Worm (Caenorhabditis elegans) whole organism, L4 larva: Measurements from ENCODE around the gene spp-21.
A peak's percentile ranks its signal among the peaks of the same experiment; 100 is the strongest.

ENCODE experiments used
- D1046.2 ChIP-seq: fragments of 200-800 bp; sonication (Bioruptor generic); IDR thresholded peaks from 2 replicates; pipeline ENCODE4 v1.3.6; 2022; ENCODE audit warnings: missing genetic modification characterization, missing compliant biosample characterization
- F10B5.3 ChIP-seq: sonication (generic microtip); optimal IDR thresholded peaks from 2 replicates; lab custom pipeline; 2016; ENCODE audit warnings: mild to moderate bottlenecking, missing genetic modification characterization, missing compliant biosample characterization
- F26F4.8 ChIP-seq: fragments of 200-800 bp; sonication (Bioruptor generic); conservative IDR thresholded peaks from 2 replicates; pipeline ENCODE4 v1.3.6; 2022; ENCODE audit warnings: missing genetic modification characterization, missing compliant biosample characterization
- F44E2.7 ChIP-seq: fragments of 200-800 bp; sonication (Bioruptor generic); IDR thresholded peaks from 2 replicates; pipeline ENCODE4 v2.1.2; 2022; ENCODE audit warnings: missing genetic modification characterization, missing compliant biosample characterization
- T20F7.1 ChIP-seq: fragments of 200-800 bp; sonication (Bioruptor generic); optimal IDR thresholded peaks from 2 replicates; lab custom pipeline; 2018; ENCODE audit warnings: mild to moderate bottlenecking, missing genetic modification characterization, missing compliant biosample characterization
- Y105C5A.15 ChIP-seq: fragments of 200-800 bp; sonication (Bioruptor generic); IDR thresholded peaks from 2 replicates; pipeline ENCODE4 v1.3.6; 2022; ENCODE audit warnings: missing genetic modification characterization, missing compliant biosample characterization
- ZK337.2 ChIP-seq: fragments of 200-800 bp; sonication (Bioruptor generic); IDR thresholded peaks from 2 replicates; pipeline ENCODE4 v1.3.6; 2022; ENCODE audit warnings: missing genetic modification reagents, missing genetic modification characterization, missing compliant biosample characterization
- ceh-20 ChIP-seq: fragments of 200-800 bp; sonication (Bioruptor generic); IDR thresholded peaks from 2 replicates; pipeline ENCODE4 v1.3.6; 2022; ENCODE audit warnings: missing genetic modification reagents, missing genetic modification characterization, missing compliant biosample characterization
- ceh-62 ChIP-seq: sonication (generic microtip); optimal IDR thresholded peaks from 2 replicates; lab custom pipeline; 2017; ENCODE audit warnings: missing biosample characterization, missing genetic modification characterization
- ces-1 ChIP-seq: fragments of 150-350 bp; sonication (generic microtip); optimal IDR thresholded peaks from 4 replicates; lab custom pipeline; 2014; ENCODE audit warnings: missing biosample characterization, missing genetic modification reagents, missing genetic modification characterization
- daf-16 ChIP-seq, 3 experiments: sonication (generic microtip); optimal IDR thresholded peaks; 2 replicates each; lab custom pipeline; 2016 to 2017; ENCODE audit warnings: missing genetic modification characterization in 3 of 3, missing genetic modification reagents in 3 of 3, mild to moderate bottlenecking in 2 of 3, missing compliant biosample characterization in 2 of 3, missing biosample characterization in 1 of 3, moderate library complexity in 1 of 3
- daf-19 ChIP-seq: fragments of 200-800 bp; sonication (Bioruptor generic); conservative IDR thresholded peaks from 2 replicates; pipeline ENCODE4 v1.3.6; 2022; ENCODE audit warnings: missing genetic modification characterization, missing compliant biosample characterization
- daf-8 ChIP-seq: fragments of 200-800 bp; sonication (Bioruptor generic); IDR thresholded peaks from 2 replicates; pipeline ENCODE4 v1.3.6; 2022; ENCODE audit warnings: missing genetic modification characterization, missing compliant biosample characterization
- dmd-6 ChIP-seq: fragments of 200-800 bp; sonication (Bioruptor generic); IDR thresholded peaks from 2 replicates; pipeline ENCODE4 v1.3.6; 2022; ENCODE audit warnings: missing genetic modification reagents, missing genetic modification characterization, missing compliant biosample characterization
- dve-1 ChIP-seq: sonication (generic microtip); optimal IDR thresholded peaks from 2 replicates; lab custom pipeline; 2017; ENCODE audit warnings: antibody characterized with exemption, mild to moderate bottlenecking, missing genetic modification characterization, missing compliant biosample characterization; ENCODE audit not compliant: insufficient read depth
- fos-1 ChIP-seq: fragments of 150-350 bp; optimal IDR thresholded peaks from 2 replicates; lab custom pipeline; 2014; ENCODE audit warnings: missing biosample characterization, missing genetic modification characterization
- gei-8 ChIP-seq: fragments of 200-800 bp; sonication (Bioruptor generic); optimal IDR thresholded peaks from 2 replicates; lab custom pipeline; 2018; ENCODE audit warnings: mild to moderate bottlenecking, missing genetic modification characterization, missing compliant biosample characterization
- hlh-11 ChIP-seq: fragments of 200-800 bp; sonication (Bioruptor generic); optimal IDR thresholded peaks from 2 replicates; lab custom pipeline; 2018; ENCODE audit warnings: mild to moderate bottlenecking, missing genetic modification characterization, missing compliant biosample characterization
- hlh-30 ChIP-seq: sonication (generic microtip); optimal IDR thresholded peaks from 2 replicates; lab custom pipeline; 2017; ENCODE audit warnings: antibody characterized with exemption, mild to moderate bottlenecking, missing genetic modification characterization, missing compliant biosample characterization; ENCODE audit not compliant: insufficient read depth
- hmg-1.1 ChIP-seq: fragments of 200-800 bp; sonication (Bioruptor generic); IDR thresholded peaks from 2 replicates; pipeline ENCODE4 v1.3.6; 2022; ENCODE audit warnings: missing genetic modification reagents, missing genetic modification characterization, missing compliant biosample characterization
- jun-1 ChIP-seq: fragments of 150-350 bp; optimal IDR thresholded peaks from 2 replicates; lab custom pipeline; 2014; ENCODE audit warnings: missing biosample characterization, missing genetic modification reagents, missing genetic modification characterization
- lin-39 ChIP-seq: fragments of 150-350 bp; optimal IDR thresholded peaks from 2 replicates; lab custom pipeline; 2014; ENCODE audit warnings: missing biosample characterization, missing genetic modification reagents, missing genetic modification characterization
- lsy-2 ChIP-seq, 2 experiments: fragments of 150-350 bp in 1 of 2; sonication (generic microtip) in 1 of 2; optimal IDR thresholded peaks; 2 replicates each; lab custom pipeline; 2014 to 2017; ENCODE audit warnings: missing biosample characterization in 2 of 2, missing genetic modification characterization in 2 of 2
- madf-5 ChIP-seq, 2 experiments: fragments of 200-800 bp; sonication (Bioruptor generic); IDR thresholded peaks; 2 replicates each; pipeline ENCODE4 v1.3.6; 2022; ENCODE audit warnings: missing compliant biosample characterization in 2 of 2, missing genetic modification characterization in 2 of 2
- mdl-1 ChIP-seq, 2 experiments: fragments of 150-350 bp in 1 of 2; sonication (generic microtip) in 1 of 2; optimal IDR thresholded peaks; 2 replicates each; lab custom pipeline; 2014 to 2017; ENCODE audit warnings: missing biosample characterization in 2 of 2, missing genetic modification characterization in 2 of 2
- mep-1 ChIP-seq: fragments of 150-350 bp; sonication (generic microtip); optimal IDR thresholded peaks from 3 replicates; lab custom pipeline; 2014; ENCODE audit warnings: missing biosample characterization, missing genetic modification characterization
- mes-2 ChIP-seq: sonication (generic microtip); optimal IDR thresholded peaks from 2 replicates; lab custom pipeline; 2016; ENCODE audit warnings: missing genotype, mild to moderate bottlenecking, missing genetic modification characterization, missing compliant biosample characterization; ENCODE audit not compliant: poor library complexity, severe bottlenecking
- mxl-2 ChIP-seq: fragments of 200-800 bp; sonication (Bioruptor generic); conservative IDR thresholded peaks from 2 replicates; pipeline ENCODE4 v1.3.6; 2022; ENCODE audit warnings: missing genetic modification reagents, missing genetic modification characterization, missing compliant biosample characterization
- nhr-10 ChIP-seq: fragments of 150-350 bp; optimal IDR thresholded peaks from 2 replicates; lab custom pipeline; 2014; ENCODE audit warnings: missing biosample characterization, missing genetic modification characterization
- nhr-102 ChIP-seq: sonication (generic microtip); optimal IDR thresholded peaks from 2 replicates; lab custom pipeline; 2016; ENCODE audit warnings: mild to moderate bottlenecking, missing genetic modification characterization, moderate library complexity, missing compliant biosample characterization
- nhr-11 ChIP-seq: fragments of 150-350 bp; optimal IDR thresholded peaks from 2 replicates; lab custom pipeline; 2014; ENCODE audit warnings: missing biosample characterization, missing genetic modification characterization
- nhr-41 ChIP-seq: fragments of 200-800 bp; sonication (Bioruptor generic); IDR thresholded peaks from 2 replicates; pipeline ENCODE4 v1.3.6; 2022; ENCODE audit warnings: missing genetic modification reagents, missing genetic modification characterization, missing compliant biosample characterization
- nhr-6 ChIP-seq: fragments of 150-350 bp; optimal IDR thresholded peaks from 2 replicates; lab custom pipeline; 2014; ENCODE audit warnings: missing biosample characterization, missing genetic modification characterization
- pha-4 ChIP-seq, 2 experiments: fragments of 150-350 bp in 1 of 2; fragments of 200-800 bp in 1 of 2; sonication (Bioruptor generic) in 1 of 2; IDR thresholded peaks in 1 of 2; optimal IDR thresholded peaks in 1 of 2; 2 replicates each; pipeline versions ENCODE4 v1.3.6 to Lab custom; 2014 to 2022; ENCODE audit warnings: missing genetic modification characterization in 2 of 2, missing genetic modification reagents in 2 of 2, missing biosample characterization in 1 of 2, missing compliant biosample characterization in 1 of 2
- rbr-2 ChIP-seq: sonication (generic microtip); optimal IDR thresholded peaks from 2 replicates; lab custom pipeline; 2016; ENCODE audit warnings: missing genotype, missing genetic modification characterization, missing compliant biosample characterization
- saeg-2 ChIP-seq: fragments of 200-800 bp; sonication (Bioruptor generic); IDR thresholded peaks from 2 replicates; pipeline ENCODE4 v1.3.6; 2022; ENCODE audit warnings: missing genetic modification reagents, missing genetic modification characterization, missing compliant biosample characterization
- skn-1 ChIP-seq: fragments of 150-350 bp; optimal IDR thresholded peaks from 2 replicates; lab custom pipeline; 2014; ENCODE audit warnings: missing biosample characterization, missing genetic modification characterization
- snpc-4 ChIP-seq: fragments of 150-350 bp; optimal IDR thresholded peaks from 2 replicates; lab custom pipeline; 2014; ENCODE audit warnings: missing biosample characterization, missing genetic modification characterization
- spr-3 ChIP-seq: fragments of 200-800 bp; sonication (Bioruptor generic); optimal IDR thresholded peaks from 2 replicates; lab custom pipeline; 2018; ENCODE audit warnings: mild to moderate bottlenecking, missing genetic modification characterization, missing compliant biosample characterization
- tag-97 ChIP-seq: fragments of 200-800 bp; sonication (Bioruptor generic); IDR thresholded peaks from 2 replicates; pipeline ENCODE4 v1.3.6; 2022; ENCODE audit warnings: missing genetic modification characterization, missing compliant biosample characterization
- unc-39 ChIP-seq: sonication (generic microtip); optimal IDR thresholded peaks from 2 replicates; lab custom pipeline; 2017; ENCODE audit warnings: missing biosample characterization, missing genetic modification characterization
- unc-62 ChIP-seq, 3 experiments: fragments of 150-350 bp in 1 of 3; sonication (generic microtip); optimal IDR thresholded peaks in 2 of 3; peaks in 1 of 3; 1 replicate in 1 of 3; 2 replicates in 2 of 3; lab custom pipeline; 2014 to 2017; ENCODE audit warnings: missing biosample characterization in 3 of 3, missing genetic modification characterization in 3 of 3, missing genetic modification reagents in 3 of 3, missing genotype in 1 of 3
- vab-7 ChIP-seq: fragments of 200-800 bp; sonication (Bioruptor generic); IDR thresholded peaks from 2 replicates; pipeline ENCODE4 v1.3.6; 2022; ENCODE audit warnings: missing genetic modification reagents, missing genetic modification characterization, missing compliant biosample characterization
- zfp-3 ChIP-seq: fragments of 200-800 bp; sonication (Bioruptor generic); conservative IDR thresholded peaks from 2 replicates; pipeline ENCODE4 v1.3.6; 2022; ENCODE audit warnings: missing genetic modification reagents, missing genetic modification characterization, missing compliant biosample characterization
- ztf-11 ChIP-seq: fragments of 150-350 bp; optimal IDR thresholded peaks from 2 replicates; lab custom pipeline; 2014; ENCODE audit warnings: missing biosample characterization, missing genetic modification characterization
- ztf-7 ChIP-seq: fragments of 150-350 bp; optimal IDR thresholded peaks from 2 replicates; lab custom pipeline; 2014; ENCODE audit warnings: missing biosample characterization, missing genetic modification characterization

Gene spp-21

ce11 chrX:11480032-11480431, 9.9 kb upstream of the spp-21 start:
- TF ChIP-seq unc-62 (GFP tag; optimal IDR thresholded peaks at IDR 0.05 in 1 of 2; lab: Kevin White, UChicago) (peak in 1 of 2 experiments; percentile 50), unc-62 (tag; optimal IDR thresholded peaks at IDR 0.05; lab: Kevin White, UChicago) (no peak), dmd-6 (GFP tag; lab: Robert Waterston, UW) (peak; percentile 41), ZK337.2 (GFP tag; lab: Robert Waterston, UW) (no peak), nhr-11 (tag; lab: Kevin White, UChicago) (no peak), hlh-11 (tag; lab: Kevin White, UChicago) (peak; percentile 27), zfp-3 (no peak), mep-1 (tag; lab: Kevin White, UChicago) (no peak), hlh-30 (tag; lab: Kevin White, UChicago) (peak; percentile 58), nhr-6 (tag; lab: Kevin White, UChicago) (no peak), mdl-1 (tag; optimal IDR thresholded peaks at IDR 0.05; lab: Kevin White, UChicago) (no peak), daf-8 (GFP tag; lab: Robert Waterston, UW) (no peak), F26F4.8 (GFP tag; lab: Robert Waterston, UW) (no peak), mes-2 (tag; lab: Kevin White, UChicago) (peak; percentile 2)

- TF ChIP-seq daf-16 (GFP tag; optimal IDR thresholded peaks at IDR 0.05; lab: Kevin White, UChicago), result no peak
- TF ChIP-seq daf-16 (tag; optimal IDR thresholded peaks at IDR 0.05; lab: Kevin White, UChicago), result peak; percentile 60
- TF ChIP-seq fos-1 (tag; lab: Kevin White, UChicago), result no peak
- no peak for TF ChIP-seq unc-39 (tag; lab: Kevin White, UChicago)
- TF ChIP-seq ceh-20, result no peak
- TF ChIP-seq lsy-2 (tag; optimal IDR thresholded peaks at IDR 0.05; lab: Kevin White, UChicago), result no peak
- no peak for TF ChIP-seq ZK337.2 (GFP tag; lab: Robert Waterston, UW)
- no peak for TF ChIP-seq skn-1
- no peak for TF ChIP-seq rbr-2 (tag; lab: Kevin White, UChicago)
- no peak for TF ChIP-seq T20F7.1 (GFP tag; lab: Kevin White, UChicago)
- no peak for TF ChIP-seq nhr-102 (tag; lab: Kevin White, UChicago)
- TF ChIP-seq gei-8 (GFP tag; lab: Kevin White, UChicago), result no peak
- no peak for TF ChIP-seq Y105C5A.15 (GFP tag; lab: Robert Waterston, UW)
- no peak for TF ChIP-seq F44E2.7
- 0 out of 2 replicates have a peak, but pooled peaks have one; percentile 37 for TF ChIP-seq nhr-41
- no peak for TF ChIP-seq mxl-2 (GFP tag; lab: Robert Waterston, UW)
- no peak for TF ChIP-seq saeg-2 (GFP tag; lab: Robert Waterston, UW)
- peak; percentile 91 for TF ChIP-seq dve-1
- peak; percentile 57; the same call in 1 of the 2 replicates for TF ChIP-seq D1046.2 (GFP tag; lab: Robert Waterston, UW)
- TF ChIP-seq daf-19 (GFP tag; lab: Robert Waterston, UW), result no peak
- TF ChIP-seq F10B5.3 (tag; lab: Kevin White, UChicago), result no peak
- no peak for TF ChIP-seq jun-1 (tag; lab: Kevin White, UChicago)
- TF ChIP-seq tag-97 (GFP tag; lab: Robert Waterston, UW), result no peak; the same call in 1 of the 2 replicates
- TF ChIP-seq madf-5 (GFP tag; IDR thresholded peaks at IDR 0.05; lab: Robert Waterston, UW), result no peak
- TF ChIP-seq ces-1 (GFP tag; lab: Kevin White, UChicago), result no peak
- no peak for TF ChIP-seq ceh-62
- TF ChIP-seq vab-7 (GFP tag; lab: Robert Waterston, UW), result no peak
- no peak for TF ChIP-seq spr-3
- no peak for TF ChIP-seq ztf-11
- TF ChIP-seq snpc-4, result no peak
- TF ChIP-seq unc-62 (GFP tag; optimal IDR thresholded peaks at IDR 0.05 in 1 of 2; lab: Kevin White, UChicago), result peak in 1 of 2 experiments; percentile 93
- no peak for TF ChIP-seq unc-62 (tag; optimal IDR thresholded peaks at IDR 0.05; lab: Kevin White, UChicago)
- TF ChIP-seq lin-39 (tag; lab: Kevin White, UChicago), result no peak
- peak; percentile 27; the same call in 1 of the 2 replicates for TF ChIP-seq pha-4 (GFP tag; IDR thresholded peaks at IDR 0.05; lab: Robert Waterston, UW)
- no peak for TF ChIP-seq pha-4 (tag; optimal IDR thresholded peaks at IDR 0.05; lab: Kevin White, UChicago)
- no peak for TF ChIP-seq nhr-10 (tag; lab: Kevin White, UChicago)
- no peak for TF ChIP-seq hmg-1.1 (GFP tag; lab: Robert Waterston, UW)
- TF ChIP-seq ztf-7 (tag; lab: Kevin White, UChicago), result no peak
Measured at ce11 chrX:11480990-11481824, 8.7 kb upstream of the spp-21 start.
